Fruit fly (Drosophila melanogaster) S2 (cell line): ENCODE data around the gene Ptp61F.

Experiments
- CG8478 ChIP-seq: fragments of >200 bp; optimal IDR thresholded peaks from 2 replicates; lab custom pipeline; 2018
- CTCF ChIP-seq, 2 experiments: fragments of >200 bp; optimal IDR thresholded peaks; 2 replicates each; lab custom pipeline; 2018

dm6 chr3L:1402152-1402551 lies 72.9 kb downstream of the Ptp61F start:
- no peak for TF ChIP-seq CG8478 (lab: Kevin White, UChicago)
- TF ChIP-seq CTCF (optimal IDR thresholded peaks at IDR 0.05; lab: Kevin White, UChicago): no peak
